Fruit fly (Drosophila melanogaster) S2 (cell line): ENCODE measurements around the gene CG43246.

Experiments used
- CG8478 ChIP-seq: fragments of >200 bp; optimal IDR thresholded peaks from 2 replicates; lab custom pipeline; 2018
- CTCF ChIP-seq, 2 experiments: fragments of >200 bp; optimal IDR thresholded peaks; 2 replicates each; lab custom pipeline; 2018

- TF ChIP-seq CTCF (optimal IDR thresholded peaks at IDR 0.05; lab: Kevin White, UChicago): no peak
- TF ChIP-seq CG8478 (lab: Kevin White, UChicago): no peak
These were observed 3.3 kb upstream of the CG43246 start for dm6 chr3L:14533110-14533509.
